Fruit fly (Drosophila melanogaster) whole organism, embryonic: Measurements from ENCODE around the gene sick.

ENCODE experiments used
- CG10321 ChIP-seq: fragments of 200-800 bp; sonication (Bioruptor generic); IDR thresholded peaks from 2 replicates; pipeline ENCODE4 v1.3.6; 2022; ENCODE audit warnings: missing biosample characterization, missing genetic modification characterization
- CG11504 ChIP-seq: fragments of 200-800 bp; sonication (Bioruptor generic); optimal IDR thresholded peaks from 3 replicates; lab custom pipeline; 2019; ENCODE audit warnings: missing biosample characterization, mild to moderate bottlenecking, missing genetic modification characterization, moderate library complexity
- CG12769 ChIP-seq: fragments of 200-800 bp; sonication (Bioruptor generic); optimal IDR thresholded peaks from 2 replicates; lab custom pipeline; 2019; ENCODE audit warnings: missing biosample characterization, mild to moderate bottlenecking, missing genetic modification characterization, moderate library complexity
- CG13287 ChIP-seq: fragments of 200-800 bp; sonication (Bioruptor generic); IDR thresholded peaks from 2 replicates; pipeline ENCODE4 v1.3.6; 2022; ENCODE audit warnings: missing biosample characterization, missing genetic modification characterization; ENCODE audit not compliant: partially characterized antibody
- CG14860 ChIP-seq: fragments of 200-800 bp; sonication (Bioruptor generic); IDR thresholded peaks from 3 replicates; pipeline ENCODE4 v1.3.6; 2022; ENCODE audit warnings: missing biosample characterization, missing genetic modification characterization; ENCODE audit not compliant: partially characterized antibody
- CG16813 ChIP-seq: fragments of 200-800 bp; sonication (Bioruptor generic); IDR thresholded peaks from 3 replicates; pipeline ENCODE4 v1.3.6; 2022; ENCODE audit warnings: missing biosample characterization, missing genetic modification characterization; ENCODE audit not compliant: partially characterized antibody
- CG17359 ChIP-seq: fragments of 200-800 bp; sonication (Bioruptor generic); optimal IDR thresholded peaks from 3 replicates; lab custom pipeline; 2018; ENCODE audit warnings: missing biosample characterization, mild to moderate bottlenecking, missing genetic modification characterization, moderate library complexity
- CG17802 ChIP-seq: fragments of 200-800 bp; sonication (Bioruptor generic); optimal IDR thresholded peaks from 2 replicates; lab custom pipeline; 2018; ENCODE audit warnings: missing biosample characterization, mild to moderate bottlenecking, missing genetic modification characterization, moderate library complexity
- CG2199 ChIP-seq: fragments of 200-800 bp; sonication (Bioruptor generic); IDR thresholded peaks from 3 replicates; pipeline ENCODE4 v1.3.6; 2022; ENCODE audit warnings: missing biosample characterization, missing genetic modification characterization
- CG2678 ChIP-seq: fragments of 200-800 bp; sonication (Bioruptor generic); optimal IDR thresholded peaks from 3 replicates; lab custom pipeline; 2019; ENCODE audit warnings: missing biosample characterization, mild to moderate bottlenecking, missing genetic modification characterization, moderate library complexity
- CG2712 ChIP-seq: fragments of 200-800 bp; optimal IDR thresholded peaks from 3 replicates; lab custom pipeline; 2019; ENCODE audit warnings: missing biosample characterization, mild to moderate bottlenecking, missing genetic modification characterization, moderate library complexity
- CG31365 ChIP-seq: fragments of 200-800 bp; sonication (Bioruptor generic); optimal IDR thresholded peaks from 2 replicates; lab custom pipeline; 2018; ENCODE audit warnings: missing biosample characterization, mild to moderate bottlenecking, missing genetic modification characterization
- CG3163 ChIP-seq: fragments of 200-800 bp; sonication (Bioruptor generic); optimal IDR thresholded peaks from 3 replicates; lab custom pipeline; 2016; ENCODE audit warnings: missing biosample characterization, missing genetic modification characterization
- CG3995 ChIP-seq: fragments of 200-800 bp; sonication (Bioruptor generic); optimal IDR thresholded peaks from 3 replicates; lab custom pipeline; 2016; ENCODE audit warnings: missing biosample characterization, missing genetic modification characterization
- CG42726 ChIP-seq: fragments of 200-800 bp; sonication (Bioruptor generic); IDR thresholded peaks from 2 replicates; pipeline ENCODE4 v1.3.6; 2022; ENCODE audit warnings: missing biosample characterization, missing genetic modification characterization; ENCODE audit not compliant: partially characterized antibody
- CG4617 ChIP-seq: fragments of 200-800 bp; sonication (Bioruptor generic); optimal IDR thresholded peaks from 3 replicates; lab custom pipeline; 2016; ENCODE audit warnings: missing biosample characterization, missing genetic modification characterization, borderline replicate concordance
- CG7786 ChIP-seq: fragments of 200-800 bp; sonication (Bioruptor generic); optimal IDR thresholded peaks from 2 replicates; lab custom pipeline; 2016; ENCODE audit warnings: missing biosample characterization, missing genetic modification characterization
- CG7928 ChIP-seq: fragments of 200-800 bp; sonication (Bioruptor generic); optimal IDR thresholded peaks from 2 replicates; lab custom pipeline; 2017; ENCODE audit warnings: missing biosample characterization, mild to moderate bottlenecking, missing genetic modification characterization
- CG8924 ChIP-seq: fragments of 200-800 bp; optimal IDR thresholded peaks from 3 replicates; lab custom pipeline; 2019; ENCODE audit warnings: missing biosample characterization, mild to moderate bottlenecking, missing genetic modification characterization, moderate library complexity
- CG9609 ChIP-seq: fragments of 200-800 bp; sonication (Bioruptor generic); optimal IDR thresholded peaks from 3 replicates; lab custom pipeline; 2016; ENCODE audit warnings: missing biosample characterization, missing genetic modification characterization
- CG9932 ChIP-seq: fragments of 200-800 bp; sonication (Bioruptor generic); IDR thresholded peaks from 2 replicates; pipeline ENCODE4 v1.3.6; 2022; ENCODE audit warnings: missing biosample characterization, missing genetic modification characterization
- Dref ChIP-seq: fragments of 200-800 bp; sonication (Bioruptor generic); IDR thresholded peaks from 2 replicates; pipeline ENCODE4 v1.3.6; 2022; ENCODE audit warnings: missing biosample characterization, missing genetic modification characterization
- Gug ChIP-seq: fragments of 200-800 bp; sonication (Bioruptor generic); IDR thresholded peaks from 4 replicates; pipeline ENCODE4 v1.3.6; 2022; ENCODE audit warnings: missing biosample characterization, missing genetic modification characterization
- Hmx ChIP-seq: fragments of 200-800 bp; sonication (Bioruptor generic); optimal IDR thresholded peaks from 2 replicates; lab custom pipeline; 2016; ENCODE audit warnings: missing biosample characterization, missing genetic modification characterization
- Med ChIP-seq: fragments of 200-800 bp; sonication (Bioruptor generic); peaks from one replicate; lab custom pipeline; 2016; ENCODE audit warnings: missing biosample characterization, missing genetic modification characterization, mild to moderate bottlenecking, inconsistent platforms, moderate library complexity
- NK7.1 ChIP-seq: fragments of 200-800 bp; sonication (Bioruptor generic); optimal IDR thresholded peaks from 3 replicates; lab custom pipeline; 2016; ENCODE audit warnings: missing biosample characterization, missing genetic modification characterization
- Scr ChIP-seq: fragments of 200-800 bp; sonication (Bioruptor generic); IDR thresholded peaks from 2 replicates; pipeline ENCODE4 v1.3.6; 2022; ENCODE audit warnings: missing biosample characterization, missing genetic modification characterization; ENCODE audit not compliant: partially characterized antibody
- Sox102F ChIP-seq: fragments of 200-800 bp; sonication (Bioruptor generic); optimal IDR thresholded peaks from 2 replicates; lab custom pipeline; 2018; ENCODE audit warnings: missing biosample characterization, mild to moderate bottlenecking, missing genetic modification characterization, moderate library complexity
- Sry-δ ChIP-seq: fragments of 200-800 bp; sonication (Bioruptor generic); optimal IDR thresholded peaks from 2 replicates; lab custom pipeline; 2016; ENCODE audit warnings: missing biosample characterization, missing genetic modification characterization
- Tbp ChIP-seq: fragments of >200 bp; optimal IDR thresholded peaks from 2 replicates; lab custom pipeline; 2018; ENCODE audit warnings: missing biosample characterization, missing genetic modification characterization
- cad ChIP-seq: fragments of >200 bp; optimal IDR thresholded peaks from 2 replicates; lab custom pipeline; 2017; ENCODE audit warnings: missing biosample characterization, missing genetic modification characterization
- cato ChIP-seq: fragments of 200-800 bp; sonication (Bioruptor generic); optimal IDR thresholded peaks from 2 replicates; lab custom pipeline; 2016; ENCODE audit warnings: missing biosample characterization, missing genetic modification characterization, borderline replicate concordance
- corto ChIP-seq: fragments of 200-800 bp; sonication (Bioruptor generic); optimal IDR thresholded peaks from 2 replicates; lab custom pipeline; 2016; ENCODE audit warnings: missing biosample characterization, mild to moderate bottlenecking, missing genetic modification characterization, moderate library complexity
- eyg ChIP-seq: fragments of 200-800 bp; sonication (Bioruptor generic); optimal IDR thresholded peaks from 3 replicates; lab custom pipeline; 2016; ENCODE audit warnings: missing biosample characterization, missing genetic modification characterization
- fd3F ChIP-seq: fragments of 200-800 bp; sonication (Bioruptor generic); optimal IDR thresholded peaks from 2 replicates; lab custom pipeline; 2018; ENCODE audit warnings: missing biosample characterization, mild to moderate bottlenecking, missing genetic modification characterization, moderate library complexity
- ham ChIP-seq: fragments of 200-800 bp; sonication (Bioruptor generic); IDR thresholded peaks from 2 replicates; pipeline ENCODE4 v1.3.6; 2022; ENCODE audit warnings: missing biosample characterization, missing genetic modification characterization
- hbn ChIP-seq: fragments of 200-800 bp; sonication (Bioruptor generic); IDR thresholded peaks from 2 replicates; pipeline ENCODE4 v1.3.6; 2022; ENCODE audit warnings: missing biosample characterization, missing genetic modification characterization; ENCODE audit not compliant: partially characterized antibody
- kay ChIP-seq: fragments of 200-800 bp; sonication (Bioruptor generic); optimal IDR thresholded peaks from 2 replicates; lab custom pipeline; 2016; ENCODE audit warnings: missing biosample characterization, missing genetic modification characterization
- lab ChIP-seq: fragments of 200-800 bp; sonication (Bioruptor generic); optimal IDR thresholded peaks from 3 replicates; lab custom pipeline; 2017; ENCODE audit warnings: missing biosample characterization, missing genetic modification characterization, mild to moderate bottlenecking, moderate library complexity, missing genetic modification reagents
- luna ChIP-seq: fragments of 200-800 bp; sonication (Bioruptor generic); optimal IDR thresholded peaks from 2 replicates; lab custom pipeline; 2016; ENCODE audit warnings: missing biosample characterization, missing genetic modification characterization
- oc ChIP-seq: fragments of 200-800 bp; sonication (Bioruptor generic); optimal IDR thresholded peaks from 2 replicates; lab custom pipeline; 2018; ENCODE audit warnings: missing biosample characterization, mild to moderate bottlenecking, missing genetic modification characterization, moderate library complexity
- pan ChIP-seq, 4 experiments: fragments of >200 bp in 3 of 4; fragments of 200-800 bp in 1 of 4; sonication (Bioruptor generic) in 1 of 4; optimal IDR thresholded peaks in 3 of 4; IDR thresholded peaks in 1 of 4; 2 replicates each; pipeline versions ENCODE4 v1.3.6 to Lab custom; 2017 to 2022; ENCODE audit warnings: missing biosample characterization in 2 of 4, missing genetic modification characterization in 2 of 4, mixed read lengths in 1 of 4
- pho ChIP-seq: fragments of 200-800 bp; sonication (Bioruptor generic); optimal IDR thresholded peaks from 2 replicates; lab custom pipeline; 2016; ENCODE audit warnings: missing biosample characterization, missing genetic modification characterization
- sens ChIP-seq: fragments of 200-800 bp; sonication (Bioruptor generic); peaks from one replicate; lab custom pipeline; 2016; ENCODE audit warnings: missing biosample characterization, missing genetic modification characterization
- shn ChIP-seq: fragments of 200-800 bp; sonication (Bioruptor generic); optimal IDR thresholded peaks from 3 replicates; lab custom pipeline; 2016; ENCODE audit warnings: missing biosample characterization, missing genetic modification characterization
- sima ChIP-seq: fragments of 200-800 bp; sonication (Bioruptor generic); optimal IDR thresholded peaks from 2 replicates; lab custom pipeline; 2016; ENCODE audit warnings: missing biosample characterization, missing genetic modification characterization
- tna ChIP-seq: fragments of 200-800 bp; sonication (Bioruptor generic); IDR thresholded peaks from 2 replicates; pipeline ENCODE4 v1.3.6; 2022; ENCODE audit warnings: missing biosample characterization, missing genetic modification characterization; ENCODE audit not compliant: partially characterized antibody
- twi ChIP-seq: fragments of 200-800 bp; optimal IDR thresholded peaks from 2 replicates; lab custom pipeline; 2019; ENCODE audit warnings: missing biosample characterization, mild to moderate bottlenecking, missing genetic modification characterization, moderate library complexity
- vfl ChIP-seq: fragments of 200-800 bp; sonication (Bioruptor generic); optimal IDR thresholded peaks from 2 replicates; lab custom pipeline; 2016; ENCODE audit warnings: missing biosample characterization, missing genetic modification characterization

sick gene

dm6 chr2L:19941352-19941851 is 145.2 kb downstream of the sick start (continued):
- TF ChIP-seq Tbp (GFP tag; lab: Kevin White, UChicago) (no peak), CG7786 (peak; percentile 89), CG16813 (GFP tag; lab: Robert Waterston, UW) (no peak), CG8924 (peak; percentile 81), CG12769 (tag; lab: Kevin White, UChicago) (peak; percentile 92), CG9609 (GFP tag; lab: Kevin White, UChicago) (peak; percentile 89), CG42726 (GFP tag; lab: Robert Waterston, UW) (no peak), CG2199 (GFP tag; lab: Robert Waterston, UW) (peak; percentile 83; the same call in 2 of the 3 replicates), tna (GFP tag; lab: Robert Waterston, UW) (no peak), NK7.1 (GFP tag; lab: Kevin White, UChicago) (peak; percentile 44), Dref (GFP tag; lab: Robert Waterston, UW) (no peak), CG7928 (peak; percentile 44), CG2712 (tag; lab: Kevin White, UChicago) (peak; percentile 84), twi (tag; lab: Kevin White, UChicago) (peak; percentile 28), CG17359 (tag; lab: Kevin White, UChicago) (peak; percentile 82), CG3995 (GFP tag; lab: Kevin White, UChicago) (peak; percentile 58), Med (GFP tag; lab: Kevin White, UChicago) (peak; percentile 85), Gug (GFP tag; lab: Robert Waterston, UW) (peak; percentile 86), oc (tag; lab: Kevin White, UChicago) (peak; percentile 85), corto (GFP tag; lab: Kevin White, UChicago) (no peak), eyg (GFP tag; lab: Kevin White, UChicago) (no peak), pan (optimal IDR thresholded peaks at IDR 0.05; lab: Kevin White, UChicago) (no peak), pan (GFP tag; optimal IDR thresholded peaks at IDR 0.05 in 1 of 2, IDR thresholded peaks at IDR 0.05 in 1 of 2) (peak in 1 of 2 experiments; percentile 93), Sox102F (GFP tag; lab: Kevin White, UChicago) (peak; percentile 84), vfl (GFP tag; lab: Kevin White, UChicago) (peak; percentile 80), CG11504 (peak; percentile 92), CG3163 (GFP tag; lab: Kevin White, UChicago) (peak; percentile 75), CG14860 (no peak), kay (peak; percentile 68), CG17802 (tag; lab: Kevin White, UChicago) (peak; percentile 16), sens (GFP tag; lab: Kevin White, UChicago) (peak; percentile 96), shn (GFP tag; lab: Kevin White, UChicago) (peak; percentile 83), cad (no peak), CG4617 (GFP tag; lab: Kevin White, UChicago) (peak; percentile 49), sima (GFP tag; lab: Kevin White, UChicago) (peak; percentile 2), Hmx (GFP tag; lab: Kevin White, UChicago) (peak; percentile 35), CG13287 (GFP tag; lab: Robert Waterston, UW) (no peak; the same call in 1 of the 2 replicates), CG31365 (peak; percentile 49), cato (peak; percentile 76), Scr (GFP tag; lab: Robert Waterston, UW) (no peak), luna (peak; percentile 53), CG2678 (tag; lab: Kevin White, UChicago) (peak; percentile 89), fd3F (peak; percentile 80), CG10321 (GFP tag; lab: Robert Waterston, UW) (0 out of 2 replicates have a peak, but pooled peaks have one; percentile 34), CG9932 (peak; percentile 94), hbn (GFP tag; lab: Robert Waterston, UW) (no peak), Sry-δ (GFP tag; lab: Kevin White, UChicago) (no peak), ham (GFP tag; lab: Robert Waterston, UW) (peak; percentile 80), pho (GFP tag; lab: Kevin White, UChicago) (peak; percentile 87), lab (peak; percentile 89)
